Worm (Caenorhabditis elegans) whole organism, mixed stage, embryonic: Measurements from ENCODE around the gene eff-1.

Source experiments
- lsy-2 ChIP-seq: fragments of 150-350 bp; optimal IDR thresholded peaks from 2 replicates; lab custom pipeline; 2014; ENCODE audit warnings: missing biosample characterization, missing genetic modification characterization
- mab-5 ChIP-seq: fragments of 150-350 bp; optimal IDR thresholded peaks from 2 replicates; lab custom pipeline; 2014; ENCODE audit warnings: missing biosample characterization, missing genetic modification characterization
- mep-1 ChIP-seq: fragments of 150-350 bp; optimal IDR thresholded peaks from 2 replicates; lab custom pipeline; 2017; ENCODE audit warnings: missing biosample characterization, missing genetic modification reagents, missing genetic modification characterization, inconsistent platforms
- nhr-237 ChIP-seq: fragments of 150-350 bp; optimal IDR thresholded peaks from 2 replicates; lab custom pipeline; 2014; ENCODE audit warnings: missing biosample characterization, missing genetic modification characterization
- nhr-28 ChIP-seq: fragments of 150-350 bp; optimal IDR thresholded peaks from 2 replicates; lab custom pipeline; 2014; ENCODE audit warnings: missing biosample characterization, missing genetic modification characterization
- snpc-4 ChIP-seq: fragments of 150-350 bp; optimal IDR thresholded peaks from 2 replicates; lab custom pipeline; 2014; ENCODE audit warnings: missing biosample characterization, missing genetic modification characterization
- unc-39 ChIP-seq: fragments of 150-350 bp; optimal IDR thresholded peaks from 2 replicates; lab custom pipeline; 2014; ENCODE audit warnings: missing biosample characterization, missing genetic modification characterization

- TF ChIP-seq lsy-2 (tag; lab: Kevin White, UChicago) (no peak), nhr-237 (tag; lab: Kevin White, UChicago) (no peak), snpc-4 (no peak), nhr-28 (no peak), mep-1 (tag; lab: Kevin White, UChicago) (no peak), unc-39 (tag; lab: Kevin White, UChicago) (no peak), mab-5 (tag; lab: Kevin White, UChicago) (no peak)
Observed at ce11 chrII:8399997-8400396, 53.5 kb downstream of the eff-1 start.
